Worm (Caenorhabditis elegans): Measurements from ENCODE around the gene dlc-4.
"Not testable (repeated sequence)": the region's sequence is repeated elsewhere in the genome, so short reads cannot be mapped to it uniquely, and the experiment has no call there.

The dlc-4 gene

ce11 chrIV:16415100-16415973 lies 27.7 kb upstream of the dlc-4 start:
- TF ChIP-seq sptf-1 (tag; optimal IDR thresholded peaks at IDR 0.05) (peak; percentile 44), lin-13 (tag; optimal IDR thresholded peaks at IDR 0.05) (peak; percentile 60), ces-1 (GFP tag; optimal IDR thresholded peaks at IDR 0.05) (peak; percentile 1), tbx-8 (GFP tag; optimal IDR thresholded peaks at IDR 0.05) (no peak), lsy-2 (tag; optimal IDR thresholded peaks at IDR 0.05) (peak; percentile 31), bed-3 (GFP tag; optimal IDR thresholded peaks at IDR 0.05) (no peak), ceh-83 (GFP tag; optimal IDR thresholded peaks at IDR 0.05) (peak; percentile 57), pha-4 (tag; optimal IDR thresholded peaks at IDR 0.05) (no peak), cnd-1 (tag; optimal IDR thresholded peaks at IDR 0.05) (peak; percentile 20), mep-1 (tag; optimal IDR thresholded peaks at IDR 0.05) (peak; percentile 30)

- no peak for TF ChIP-seq tbx-8 (GFP tag; optimal IDR thresholded peaks at IDR 0.05)
- no peak for TF ChIP-seq pha-4 (tag; optimal IDR thresholded peaks at IDR 0.05)
These were observed 21.0 kb upstream of the dlc-4 start for ce11 chrIV:16421903-16422557.

ce11 chrIV:16424337-16424736 lies 18.7 kb upstream of the dlc-4 start, which contains the start of gene Y10G11A.1:
TSS of gene Y10G11A.1 (plus strand) at chrIV:16424637.
- not testable (repeated sequence) for TF ChIP-seq bed-3 (GFP tag; optimal IDR thresholded peaks at IDR 0.05); mep-1 (tag; optimal IDR thresholded peaks at IDR 0.05); cnd-1 (tag; optimal IDR thresholded peaks at IDR 0.05)

- TF ChIP-seq ceh-43 (GFP tag; optimal IDR thresholded peaks at IDR 0.05) (no peak), ham-2 (GFP tag; optimal IDR thresholded peaks at IDR 0.05) (no peak), mab-5 (tag; optimal IDR thresholded peaks at IDR 0.05) (no peak), mep-1 (tag; optimal IDR thresholded peaks at IDR 0.05) (no peak), cnd-1 (tag; optimal IDR thresholded peaks at IDR 0.05) (no peak), M03D4.4 (tag; optimal IDR thresholded peaks at IDR 0.05) (no peak), snpc-4 (tag; optimal IDR thresholded peaks at IDR 0.05) (no peak), elt-3 (tag; optimal IDR thresholded peaks at IDR 0.05) (no peak), unc-39 (tag; optimal IDR thresholded peaks at IDR 0.05) (no peak), elt-1 (tag; optimal IDR thresholded peaks at IDR 0.05; ENCODE audit: borderline replicate concordance, insufficient read depth) (no peak), nhr-12 (tag; optimal IDR thresholded peaks at IDR 0.05) (no peak), unc-62 (GFP tag; optimal IDR thresholded peaks at IDR 0.05) (no peak), ceh-83 (GFP tag; optimal IDR thresholded peaks at IDR 0.05) (no peak), nhr-237 (tag; optimal IDR thresholded peaks at IDR 0.05) (no peak)
These were observed 11.1 kb upstream of the dlc-4 start, which contains the start of gene dlc-3 for ce11 chrIV:16431929-16432328. TSS of gene dlc-3 (plus strand) at chrIV:16432229.

- TF ChIP-seq ceh-43 (GFP tag; optimal IDR thresholded peaks at IDR 0.05) (no peak), cnd-1 (tag; optimal IDR thresholded peaks at IDR 0.05) (no peak), unc-120 (tag; optimal IDR thresholded peaks at IDR 0.05; ENCODE audit: poor library complexity, severe bottlenecking) (no peak), unc-62 (GFP tag; optimal IDR thresholded peaks at IDR 0.05) (no peak), lin-32 (GFP tag; optimal IDR thresholded peaks at IDR 0.05) (no peak), mls-2 (tag; optimal IDR thresholded peaks at IDR 0.05) (no peak), zip-8 (tag; optimal IDR thresholded peaks at IDR 0.05) (no peak), ham-2 (GFP tag; optimal IDR thresholded peaks at IDR 0.05) (no peak), nhr-12 (tag; optimal IDR thresholded peaks at IDR 0.05) (no peak), ztf-11 (tag; optimal IDR thresholded peaks at IDR 0.05) (no peak), lin-13 (tag; optimal IDR thresholded peaks at IDR 0.05) (no peak), ces-1 (GFP tag; optimal IDR thresholded peaks at IDR 0.05) (no peak), snpc-4 (tag; optimal IDR thresholded peaks at IDR 0.05) (no peak), nhr-76 (tag; optimal IDR thresholded peaks at IDR 0.05) (no peak), drap-1 (GFP tag; optimal IDR thresholded peaks at IDR 0.05) (no peak), sptf-1 (tag; optimal IDR thresholded peaks at IDR 0.05) (no peak), hlh-1 (tag; optimal IDR thresholded peaks at IDR 0.05) (no peak), blmp-1 (tag; optimal IDR thresholded peaks at IDR 0.05) (no peak), M03D4.4 (tag; optimal IDR thresholded peaks at IDR 0.05) (no peak), mab-5 (tag; optimal IDR thresholded peaks at IDR 0.05) (no peak)
These were observed 3.6 kb downstream of the dlc-4 start for ce11 chrIV:16446664-16447063.

Data from whole organism, mixed stage, embryonic.